Worm (Caenorhabditis elegans) whole organism, L2 larva: ENCODE results near the gene uroc-1.

Experiments used
- ZK546.5 ChIP-seq: sonication (generic microtip); optimal IDR thresholded peaks from 2 replicates; lab custom pipeline; 2017; ENCODE audit warnings: missing biosample characterization, missing genetic modification characterization
- blmp-1 ChIP-seq: sonication (generic microtip); optimal IDR thresholded peaks from 2 replicates; lab custom pipeline; 2017; ENCODE audit warnings: missing genetic modification characterization, mild to moderate bottlenecking, missing compliant biosample characterization, antibody characterized with exemption, moderate library complexity; ENCODE audit not compliant: insufficient read depth
- ceh-16 ChIP-seq: fragments of 150-350 bp; optimal IDR thresholded peaks from 2 replicates; lab custom pipeline; 2014; ENCODE audit warnings: missing biosample characterization, missing genetic modification characterization
- crh-2 ChIP-seq: sonication (generic microtip); optimal IDR thresholded peaks from 2 replicates; lab custom pipeline; 2017; ENCODE audit warnings: missing biosample characterization, missing genetic modification characterization
- fos-1 ChIP-seq: fragments of 150-350 bp; optimal IDR thresholded peaks from 2 replicates; lab custom pipeline; 2014; ENCODE audit warnings: missing biosample characterization, missing genetic modification characterization
- gmeb-1 ChIP-seq: fragments of 150-350 bp; optimal IDR thresholded peaks from 2 replicates; lab custom pipeline; 2014; ENCODE audit warnings: missing biosample characterization, missing genetic modification characterization
- snpc-4 ChIP-seq: fragments of 150-350 bp; optimal IDR thresholded peaks from 2 replicates; lab custom pipeline; 2014; ENCODE audit warnings: missing biosample characterization, missing genetic modification characterization

uroc-1 gene

ce11 chrIV:16488921-16489320 lies 53.6 kb downstream of the uroc-1 start, which contains the start of gene rho-1:
Gene rho-1 (minus strand): TSS chrIV:16489021.
- no peak for TF ChIP-seq snpc-4
- no peak for TF ChIP-seq ceh-16 (tag; lab: Kevin White, UChicago)
- TF ChIP-seq ZK546.5 (tag; lab: Kevin White, UChicago): no peak
- TF ChIP-seq fos-1: no peak
- TF ChIP-seq blmp-1 (tag; lab: Kevin White, UChicago): no peak
- no peak for TF ChIP-seq crh-2 (tag; lab: Kevin White, UChicago)
- no peak for TF ChIP-seq gmeb-1 (tag; lab: Kevin White, UChicago)
